Worm (Caenorhabditis elegans) whole organism, mixed stage, embryonic: ENCODE measurements around the gene F54F7.3.

Experiments used
- blmp-1 ChIP-seq: fragments of 150-350 bp; optimal IDR thresholded peaks from 2 replicates; lab custom pipeline; 2014; ENCODE audit warnings: missing biosample characterization, missing genetic modification characterization
- ceh-43 ChIP-seq: fragments of 200-800 bp; sonication (Bioruptor generic); optimal IDR thresholded peaks from 2 replicates; lab custom pipeline; 2018; ENCODE audit warnings: mild to moderate bottlenecking, missing genetic modification characterization, moderate library complexity, missing compliant biosample characterization
- ceh-83 ChIP-seq: fragments of 200-800 bp; sonication (Bioruptor generic); optimal IDR thresholded peaks from 2 replicates; lab custom pipeline; 2018; ENCODE audit warnings: mild to moderate bottlenecking, missing genetic modification characterization, missing compliant biosample characterization
- elt-3 ChIP-seq: fragments of 150-350 bp; optimal IDR thresholded peaks from 2 replicates; lab custom pipeline; 2014; ENCODE audit warnings: missing biosample characterization, missing genetic modification characterization
- ham-2 ChIP-seq: fragments of 200-800 bp; sonication (Bioruptor generic); optimal IDR thresholded peaks from 2 replicates; lab custom pipeline; 2018; ENCODE audit warnings: mild to moderate bottlenecking, missing genetic modification characterization, missing compliant biosample characterization
- mab-5 ChIP-seq: fragments of 150-350 bp; optimal IDR thresholded peaks from 2 replicates; lab custom pipeline; 2014; ENCODE audit warnings: missing biosample characterization, missing genetic modification characterization
- mep-1 ChIP-seq: fragments of 150-350 bp; optimal IDR thresholded peaks from 2 replicates; lab custom pipeline; 2017; ENCODE audit warnings: missing biosample characterization, missing genetic modification reagents, missing genetic modification characterization, inconsistent platforms
- nhr-237 ChIP-seq: fragments of 150-350 bp; optimal IDR thresholded peaks from 2 replicates; lab custom pipeline; 2014; ENCODE audit warnings: missing biosample characterization, missing genetic modification characterization
- nhr-28 ChIP-seq: fragments of 150-350 bp; optimal IDR thresholded peaks from 2 replicates; lab custom pipeline; 2014; ENCODE audit warnings: missing biosample characterization, missing genetic modification characterization
- nhr-76 ChIP-seq: sonication (generic microtip); optimal IDR thresholded peaks from 2 replicates; lab custom pipeline; 2017; ENCODE audit warnings: missing biosample characterization, missing genetic modification characterization
- sem-2 ChIP-seq: fragments of 200-800 bp; sonication (Bioruptor generic); optimal IDR thresholded peaks from 2 replicates; lab custom pipeline; 2018; ENCODE audit warnings: mild to moderate bottlenecking, missing genetic modification characterization, missing compliant biosample characterization
- sptf-1 ChIP-seq: sonication (generic microtip); optimal IDR thresholded peaks from 2 replicates; lab custom pipeline; 2017; ENCODE audit warnings: mild to moderate bottlenecking, missing genetic modification characterization, moderate library complexity, missing compliant biosample characterization
- unc-39 ChIP-seq: fragments of 150-350 bp; optimal IDR thresholded peaks from 2 replicates; lab custom pipeline; 2014; ENCODE audit warnings: missing biosample characterization, missing genetic modification characterization
- unc-62 ChIP-seq: fragments of 150-350 bp; optimal IDR thresholded peaks from 2 replicates; lab custom pipeline; 2014; ENCODE audit warnings: missing biosample characterization, missing genetic modification reagents, missing genetic modification characterization

DNA sequence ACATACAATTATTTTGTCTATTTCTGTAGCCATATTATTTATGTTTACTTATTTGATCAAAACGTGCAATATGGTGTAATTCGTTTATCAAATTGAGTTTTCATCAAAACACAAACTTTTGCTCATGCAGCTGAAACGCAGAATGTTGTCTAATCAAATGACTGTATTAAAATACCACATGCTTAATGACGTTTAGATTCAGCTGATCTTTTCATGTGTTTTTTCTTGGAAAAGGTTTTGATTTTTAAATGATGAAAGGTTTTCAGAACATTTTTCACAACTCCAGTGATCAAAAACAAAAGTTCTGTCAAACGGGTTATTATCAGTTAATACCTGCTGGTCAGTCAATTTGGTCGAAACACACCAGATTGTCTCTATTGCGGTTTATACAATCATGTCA, 25.3 kb upstream of the F54F7.3 start, which contains the start of gene Y62H9A.1:
- TF ChIP-seq nhr-237, result no peak
- TF ChIP-seq nhr-28 (tag; lab: Kevin White, UChicago), result no peak
- no peak for TF ChIP-seq elt-3
- no peak for TF ChIP-seq sem-2 (GFP tag; lab: Kevin White, UChicago)
- TF ChIP-seq ceh-43 (GFP tag; lab: Kevin White, UChicago), result no peak
- no peak for TF ChIP-seq sptf-1 (tag; lab: Kevin White, UChicago)
- TF ChIP-seq unc-62 (GFP tag; lab: Kevin White, UChicago), result no peak
- TF ChIP-seq blmp-1 (tag; lab: Kevin White, UChicago), result no peak
- TF ChIP-seq mab-5 (tag; lab: Kevin White, UChicago), result no peak
- TF ChIP-seq ham-2 (GFP tag; lab: Kevin White, UChicago), result no peak
- no peak for TF ChIP-seq nhr-76 (tag; lab: Kevin White, UChicago)
- TF ChIP-seq mep-1 (tag; lab: Kevin White, UChicago), result no peak
- no peak for TF ChIP-seq ceh-83 (GFP tag; lab: Kevin White, UChicago)
- TF ChIP-seq unc-39, result no peak
